Worm (Caenorhabditis elegans) whole organism, L1 larva: Measurements from ENCODE around the gene tif-1A.

Experiments used
- C04F5.9 ChIP-seq: sonication (generic microtip); optimal IDR thresholded peaks from 2 replicates; lab custom pipeline; 2016; ENCODE audit warnings: missing genetic modification characterization, missing compliant biosample characterization
- C34B4.2 ChIP-seq: sonication (generic microtip); optimal IDR thresholded peaks from 2 replicates; lab custom pipeline; 2017; ENCODE audit warnings: mild to moderate bottlenecking, missing genetic modification characterization, missing compliant biosample characterization
- F16B12.6 ChIP-seq: fragments of 150-350 bp; optimal IDR thresholded peaks from 2 replicates; lab custom pipeline; 2014; ENCODE audit warnings: missing biosample characterization, missing genetic modification characterization
- Y116A8C.19 ChIP-seq: sonication (generic microtip); optimal IDR thresholded peaks from 2 replicates; lab custom pipeline; 2016; ENCODE audit warnings: missing compliant biosample characterization, missing genetic modification characterization, borderline replicate concordance
- alr-1 ChIP-seq: fragments of 200-800 bp; sonication (Bioruptor generic); optimal IDR thresholded peaks from 2 replicates; lab custom pipeline; 2018; ENCODE audit warnings: borderline replicate concordance, mild to moderate bottlenecking, missing genetic modification characterization, missing compliant biosample characterization
- aly-2 ChIP-seq: fragments of 150-350 bp; optimal IDR thresholded peaks from 2 replicates; lab custom pipeline; 2014; ENCODE audit warnings: missing biosample characterization, missing genetic modification characterization
- blmp-1 ChIP-seq: fragments of 150-350 bp; optimal IDR thresholded peaks from 2 replicates; lab custom pipeline; 2014; ENCODE audit warnings: missing biosample characterization, missing genetic modification characterization
- ceh-8 ChIP-seq: fragments of 200-800 bp; sonication (Bioruptor generic); optimal IDR thresholded peaks from 2 replicates; lab custom pipeline; 2018; ENCODE audit warnings: mild to moderate bottlenecking, missing genetic modification characterization, moderate library complexity, missing compliant biosample characterization
- ceh-90 ChIP-seq: sonication (generic microtip); optimal IDR thresholded peaks from 2 replicates; lab custom pipeline; 2016; ENCODE audit warnings: missing genetic modification characterization, missing compliant biosample characterization
- egl-27 ChIP-seq, 2 experiments: fragments of 150-350 bp in 1 of 2; sonication (generic microtip); optimal IDR thresholded peaks; 3 replicates each; lab custom pipeline; 2017 to 2018; ENCODE audit warnings: missing biosample characterization in 2 of 2, missing genetic modification characterization in 2 of 2, missing genetic modification reagents in 2 of 2
- elt-2 ChIP-seq: sonication (generic microtip); optimal IDR thresholded peaks from 2 replicates; lab custom pipeline; 2016; ENCODE audit warnings: missing genetic modification characterization, mild to moderate bottlenecking, inconsistent platforms, missing compliant biosample characterization, missing genetic modification reagents
- elt-3 ChIP-seq, 6 experiments: fragments of 150-350 bp in 1 of 6; sonication (generic microtip); optimal IDR thresholded peaks; 2 replicates each; lab custom pipeline; 2017 to 2018; ENCODE audit warnings: missing biosample characterization in 6 of 6, missing genetic modification characterization in 6 of 6, inconsistent platforms in 1 of 6
- fkh-10 ChIP-seq: sonication (generic microtip); optimal IDR thresholded peaks from 2 replicates; lab custom pipeline; 2017; ENCODE audit warnings: missing biosample characterization, missing genetic modification reagents, missing genetic modification characterization
- fkh-4 ChIP-seq: sonication (generic microtip); optimal IDR thresholded peaks from 2 replicates; lab custom pipeline; 2016; ENCODE audit warnings: missing compliant biosample characterization, missing genetic modification characterization, borderline replicate concordance
- fkh-8 ChIP-seq: sonication (generic microtip); optimal IDR thresholded peaks from 2 replicates; lab custom pipeline; 2016; ENCODE audit warnings: mild to moderate bottlenecking, missing genetic modification characterization, missing compliant biosample characterization
- fos-1 ChIP-seq: fragments of 150-350 bp; optimal IDR thresholded peaks from 2 replicates; lab custom pipeline; 2014; ENCODE audit warnings: missing biosample characterization, missing genetic modification characterization
- grh-1 ChIP-seq: fragments of 200-800 bp; sonication (Bioruptor generic); IDR thresholded peaks from 2 replicates; pipeline ENCODE4 v1.3.6; 2022; ENCODE audit warnings: missing genetic modification reagents, missing genetic modification characterization, missing compliant biosample characterization
- hlh-17 ChIP-seq: fragments of 200-800 bp; sonication (Bioruptor generic); optimal IDR thresholded peaks from 2 replicates; lab custom pipeline; 2018; ENCODE audit warnings: missing genetic modification characterization, mild to moderate bottlenecking, missing compliant biosample characterization, moderate library complexity, borderline replicate concordance
- hlh-4 ChIP-seq: sonication (generic microtip); optimal IDR thresholded peaks from 2 replicates; lab custom pipeline; 2016; ENCODE audit warnings: mild to moderate bottlenecking, missing genetic modification characterization, missing compliant biosample characterization
- hpl-2 ChIP-seq: fragments of 150-350 bp; optimal IDR thresholded peaks from 2 replicates; lab custom pipeline; 2014; ENCODE audit warnings: missing biosample characterization, missing genetic modification reagents, missing genetic modification characterization
- irx-1 ChIP-seq: sonication (generic microtip); optimal IDR thresholded peaks from 2 replicates; lab custom pipeline; 2016; ENCODE audit warnings: missing genetic modification characterization, missing compliant biosample characterization
- jun-1 ChIP-seq: fragments of 150-350 bp; optimal IDR thresholded peaks from 2 replicates; lab custom pipeline; 2014; ENCODE audit warnings: missing biosample characterization, missing genetic modification reagents, missing genetic modification characterization
- lin-13 ChIP-seq: fragments of 150-350 bp; optimal IDR thresholded peaks from 2 replicates; lab custom pipeline; 2014; ENCODE audit warnings: missing biosample characterization, missing genetic modification reagents, missing genetic modification characterization
- lin-14 ChIP-seq: fragments of 200-800 bp; sonication (Bioruptor generic); optimal IDR thresholded peaks from 2 replicates; lab custom pipeline; 2018; ENCODE audit warnings: mild to moderate bottlenecking, missing genetic modification characterization, moderate library complexity, missing compliant biosample characterization
- lin-15B ChIP-seq: fragments of 150-350 bp; sonication (generic microtip); optimal IDR thresholded peaks from 3 replicates; lab custom pipeline; 2014; ENCODE audit warnings: missing biosample characterization, missing genetic modification characterization
- lin-39 ChIP-seq: fragments of 150-350 bp; optimal IDR thresholded peaks from 2 replicates; lab custom pipeline; 2014; ENCODE audit warnings: missing biosample characterization, missing genetic modification reagents, missing genetic modification characterization
- lir-3 ChIP-seq: sonication (generic microtip); optimal IDR thresholded peaks from 2 replicates; lab custom pipeline; 2016; ENCODE audit warnings: mild to moderate bottlenecking, missing genetic modification characterization, moderate library complexity, missing compliant biosample characterization; ENCODE audit not compliant: poor library complexity
- mdl-1 ChIP-seq, 2 experiments: fragments of 150-350 bp; optimal IDR thresholded peaks; 2 replicates each; lab custom pipeline; 2014 to 2017; ENCODE audit warnings: missing biosample characterization in 2 of 2, missing genetic modification characterization in 2 of 2, inconsistent platforms in 1 of 2
- mef-2 ChIP-seq: fragments of 150-350 bp; optimal IDR thresholded peaks from 2 replicates; lab custom pipeline; 2014; ENCODE audit warnings: missing biosample characterization, missing genetic modification characterization
- mep-1 ChIP-seq: fragments of 150-350 bp; optimal IDR thresholded peaks from 2 replicates; lab custom pipeline; 2014; ENCODE audit warnings: missing biosample characterization, missing genetic modification characterization
- nhr-11 ChIP-seq: fragments of 150-350 bp; optimal IDR thresholded peaks from 2 replicates; lab custom pipeline; 2014; ENCODE audit warnings: missing biosample characterization, missing genetic modification characterization
- nhr-12 ChIP-seq: sonication (generic microtip); optimal IDR thresholded peaks from 2 replicates; lab custom pipeline; 2017; ENCODE audit warnings: missing biosample characterization, missing genetic modification characterization
- nhr-19 ChIP-seq: fragments of 200-800 bp; sonication (Bioruptor generic); conservative IDR thresholded peaks from 2 replicates; pipeline ENCODE4 v1.3.6; 2022; ENCODE audit warnings: missing genetic modification characterization, missing compliant biosample characterization
- nhr-20 ChIP-seq: sonication (generic microtip); optimal IDR thresholded peaks from 2 replicates; lab custom pipeline; 2016; ENCODE audit warnings: mild to moderate bottlenecking, missing genetic modification characterization, missing compliant biosample characterization
- nhr-237 ChIP-seq: fragments of 150-350 bp; optimal IDR thresholded peaks from 2 replicates; lab custom pipeline; 2014; ENCODE audit warnings: missing biosample characterization, missing genetic modification characterization
- nhr-47 ChIP-seq: sonication (generic microtip); optimal IDR thresholded peaks from 2 replicates; lab custom pipeline; 2016; ENCODE audit warnings: mild to moderate bottlenecking, missing genetic modification characterization, moderate library complexity, missing compliant biosample characterization
- nhr-77 ChIP-seq: fragments of 150-350 bp; optimal IDR thresholded peaks from 2 replicates; lab custom pipeline; 2014; ENCODE audit warnings: missing biosample characterization, missing genetic modification characterization
- nhr-85 ChIP-seq: sonication (generic microtip); peaks from one replicate; lab custom pipeline; 2016; ENCODE audit warnings: missing genetic modification characterization, inconsistent platforms, missing compliant biosample characterization
- pag-3 ChIP-seq: sonication (generic microtip); optimal IDR thresholded peaks from 2 replicates; lab custom pipeline; 2017; ENCODE audit warnings: missing genetic modification characterization, mild to moderate bottlenecking, missing compliant biosample characterization, antibody characterized with exemption, borderline replicate concordance; ENCODE audit not compliant: insufficient read depth
- pax-3 ChIP-seq: fragments of 200-800 bp; sonication (Bioruptor generic); optimal IDR thresholded peaks from 2 replicates; lab custom pipeline; 2018; ENCODE audit warnings: mild to moderate bottlenecking, missing genetic modification characterization, moderate library complexity, missing compliant biosample characterization
- pqm-1 ChIP-seq: sonication (generic microtip); optimal IDR thresholded peaks from 3 replicates; lab custom pipeline; 2017; ENCODE audit warnings: missing biosample characterization, missing genetic modification characterization
- rnt-1 ChIP-seq: sonication (generic microtip); optimal IDR thresholded peaks from 2 replicates; lab custom pipeline; 2016; ENCODE audit warnings: mild to moderate bottlenecking, missing genetic modification characterization, moderate library complexity, missing compliant biosample characterization
- skn-1 ChIP-seq: fragments of 150-350 bp; optimal IDR thresholded peaks from 2 replicates; lab custom pipeline; 2014; ENCODE audit warnings: missing biosample characterization, missing genetic modification characterization
- snu-23 ChIP-seq: sonication (generic microtip); optimal IDR thresholded peaks from 2 replicates; lab custom pipeline; 2016; ENCODE audit warnings: missing genetic modification characterization, missing compliant biosample characterization
- sptf-1 ChIP-seq: fragments of 150-350 bp; optimal IDR thresholded peaks from 2 replicates; lab custom pipeline; 2014; ENCODE audit warnings: missing biosample characterization, missing genetic modification characterization
- sup-37 ChIP-seq: fragments of 200-800 bp; sonication (Bioruptor generic); optimal IDR thresholded peaks from 2 replicates; lab custom pipeline; 2018; ENCODE audit warnings: mild to moderate bottlenecking, missing genetic modification characterization, missing compliant biosample characterization
- tbx-2 ChIP-seq: sonication (generic microtip); optimal IDR thresholded peaks from 2 replicates; lab custom pipeline; 2016; ENCODE audit warnings: missing genetic modification characterization, missing compliant biosample characterization
- tlp-1 ChIP-seq: fragments of 150-350 bp; optimal IDR thresholded peaks from 2 replicates; lab custom pipeline; 2014; ENCODE audit warnings: missing biosample characterization, missing genetic modification characterization
- unc-30 ChIP-seq: sonication (generic microtip); optimal IDR thresholded peaks from 2 replicates; lab custom pipeline; 2017; ENCODE audit warnings: missing biosample characterization, missing genetic modification characterization
- unc-62 ChIP-seq: fragments of 150-350 bp; optimal IDR thresholded peaks from 2 replicates; lab custom pipeline; 2014; ENCODE audit warnings: missing biosample characterization, missing genetic modification reagents, missing genetic modification characterization
- xbp-1 ChIP-seq: sonication (generic microtip); optimal IDR thresholded peaks from 2 replicates; lab custom pipeline; 2016; ENCODE audit warnings: missing genetic modification characterization, missing compliant biosample characterization
- zip-4 ChIP-seq: fragments of 200-800 bp; sonication (Bioruptor generic); optimal IDR thresholded peaks from 2 replicates; lab custom pipeline; 2018; ENCODE audit warnings: mild to moderate bottlenecking, missing genetic modification characterization, moderate library complexity, missing compliant biosample characterization

Gene tif-1A

DNA sequence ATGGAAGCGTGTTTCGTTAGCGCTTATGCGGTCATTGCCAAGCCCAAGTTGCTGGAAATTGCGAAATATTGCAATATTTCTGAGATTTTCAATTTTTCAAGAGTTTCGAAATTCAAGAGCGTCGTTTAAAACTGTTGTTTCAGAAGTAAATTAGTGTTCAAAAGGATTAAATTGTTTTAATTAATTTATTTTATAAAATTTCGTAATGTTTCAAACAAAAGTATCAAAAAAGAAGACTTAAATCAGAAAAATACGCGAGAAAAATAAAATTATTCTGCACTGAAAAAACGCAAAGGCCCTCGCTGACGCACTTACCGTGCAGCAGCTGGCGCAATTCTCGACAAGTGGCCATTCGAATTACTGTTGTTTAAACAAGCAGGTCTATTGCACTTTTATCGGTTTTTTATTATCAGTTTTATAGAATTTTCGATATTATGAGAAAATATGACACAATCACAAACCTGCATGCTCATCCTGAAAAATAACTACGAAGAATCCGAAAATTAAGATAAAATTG lies at the start of gene tif-1A:
Gene tif-1A, minus strand, starts transcription at position 51 of the 517 bp plus-strand sequence.
- TF ChIP-seq ceh-90 (tag; lab: Kevin White, UChicago) (no peak), snu-23 (peak; percentile 89), zip-4 (GFP tag; lab: Kevin White, UChicago) (peak; percentile 72), lir-3 (peak; percentile 10), lin-13 (peak; percentile 69), lin-14 (GFP tag; lab: Kevin White, UChicago) (peak; percentile 84), hlh-4 (tag; lab: Kevin White, UChicago) (no peak), nhr-11 (peak; percentile 18), pax-3 (tag; lab: Kevin White, UChicago) (peak; percentile 53), unc-62 (no peak), pag-3 (tag; lab: Kevin White, UChicago) (no peak), C04F5.9 (tag; lab: Kevin White, UChicago) (peak; percentile 64), lin-39 (peak; percentile 88), unc-30 (tag; lab: Kevin White, UChicago) (no peak), nhr-77 (tag; lab: Kevin White, UChicago) (peak; percentile 37), nhr-237 (tag; lab: Kevin White, UChicago) (peak; percentile 13), elt-2 (tag; lab: Kevin White, UChicago) (peak; percentile 90), egl-27 (tag; optimal IDR thresholded peaks at IDR 0.05; lab: Kevin White, UChicago) (no peak), jun-1 (tag; lab: Kevin White, UChicago) (peak; percentile 62), rnt-1 (peak; percentile 86), hlh-17 (GFP tag; lab: Kevin White, UChicago) (no peak), pqm-1 (tag; lab: Kevin White, UChicago) (no peak), grh-1 (GFP tag; lab: Robert Waterston, UW) (peak; percentile 42; the same call in 1 of the 2 replicates), mdl-1 (tag; optimal IDR thresholded peaks at IDR 0.05; lab: Kevin White, UChicago) (peak in 1 of 2 experiments; percentile 67), tlp-1 (tag; lab: Kevin White, UChicago) (no peak), mep-1 (peak; percentile 97), fkh-8 (tag; lab: Kevin White, UChicago) (peak; percentile 62), lin-15B (tag; lab: Kevin White, UChicago) (peak; percentile 67), skn-1 (tag; lab: Kevin White, UChicago) (peak; percentile 55), mef-2 (tag; lab: Kevin White, UChicago) (peak; percentile 30), aly-2 (tag; lab: Kevin White, UChicago) (peak; percentile 9), nhr-85 (tag; lab: Kevin White, UChicago) (peak; percentile 89), sptf-1 (tag; lab: Kevin White, UChicago) (no peak), F16B12.6 (tag; lab: Kevin White, UChicago) (peak; percentile 67), tbx-2 (peak; percentile 82), hpl-2 (GFP tag; lab: Kevin White, UChicago) (peak; percentile 76), nhr-47 (tag; lab: Kevin White, UChicago) (peak; percentile 90), xbp-1 (tag; lab: Kevin White, UChicago) (peak; percentile 83), nhr-12 (tag; lab: Kevin White, UChicago) (no peak), blmp-1 (peak; percentile 59), nhr-19 (GFP tag; lab: Robert Waterston, UW) (peak; percentile 83), ceh-8 (GFP tag; lab: Kevin White, UChicago) (peak; percentile 14), alr-1 (tag; lab: Kevin White, UChicago) (no peak), fos-1 (tag; lab: Kevin White, UChicago) (peak; percentile 45), irx-1 (tag; lab: Kevin White, UChicago) (peak; percentile 77), Y116A8C.19 (tag; lab: Kevin White, UChicago) (no peak), fkh-10 (peak; percentile 9), C34B4.2 (no peak), fkh-4 (tag; lab: Kevin White, UChicago) (peak; percentile 34), sup-37 (no peak), elt-3 (tag; optimal IDR thresholded peaks at IDR 0.05; lab: Kevin White, UChicago) (peak in 3 of 6 experiments; percentile 3 to 74 (median 56)), nhr-20 (peak; percentile 87)
